Worm (Caenorhabditis elegans) whole organism, young adult: ENCODE data around the gene col-94.

Experiments used
- B0019.2 ChIP-seq: fragments of 200-800 bp; sonication (Bioruptor generic); conservative IDR thresholded peaks from 2 replicates; pipeline ENCODE4 v1.3.6; 2022; ENCODE audit warnings: missing genetic modification reagents, missing genetic modification characterization, missing compliant biosample characterization
- C06A6.2 ChIP-seq: fragments of 200-800 bp; sonication (Bioruptor generic); conservative IDR thresholded peaks from 2 replicates; pipeline ENCODE4 v1.3.6; 2022; ENCODE audit warnings: missing genetic modification characterization, missing compliant biosample characterization
- C17E4.6 ChIP-seq: fragments of 200-800 bp; sonication (Bioruptor generic); IDR thresholded peaks from 2 replicates; pipeline ENCODE4 v1.3.6; 2022; ENCODE audit warnings: missing genetic modification reagents, missing genetic modification characterization, missing compliant biosample characterization
- D2030.7 ChIP-seq: fragments of 200-800 bp; sonication (Bioruptor generic); IDR thresholded peaks from 2 replicates; pipeline ENCODE4 v1.3.6; 2022; ENCODE audit warnings: missing genetic modification reagents, missing genetic modification characterization, missing compliant biosample characterization
- F37B4.10 ChIP-seq: fragments of 200-800 bp; sonication (Bioruptor generic); IDR thresholded peaks from 2 replicates; pipeline ENCODE4 v1.3.6; 2022; ENCODE audit warnings: missing genetic modification characterization, missing compliant biosample characterization
- F49E8.2 ChIP-seq: sonication (generic microtip); optimal IDR thresholded peaks from 3 replicates; lab custom pipeline; 2017; ENCODE audit warnings: missing genetic modification characterization, mild to moderate bottlenecking, missing compliant biosample characterization, antibody characterized with exemption, moderate library complexity; ENCODE audit not compliant: insufficient read depth
- F57C9.4 ChIP-seq: sonication (generic microtip); optimal IDR thresholded peaks from 2 replicates; lab custom pipeline; 2017; ENCODE audit warnings: mild to moderate bottlenecking, missing genetic modification characterization, missing compliant biosample characterization
- K12H6.12 ChIP-seq: fragments of 200-800 bp; sonication (Bioruptor generic); optimal IDR thresholded peaks from 2 replicates; lab custom pipeline; 2018; ENCODE audit warnings: mild to moderate bottlenecking, missing genetic modification characterization, missing compliant biosample characterization
- T07F8.4 ChIP-seq: sonication (generic microtip); optimal IDR thresholded peaks from 2 replicates; lab custom pipeline; 2016; ENCODE audit warnings: mild to moderate bottlenecking, missing genetic modification characterization, moderate library complexity, missing compliant biosample characterization
- T26A5.8 ChIP-seq: sonication (generic microtip); optimal IDR thresholded peaks from 2 replicates; lab custom pipeline; 2016; ENCODE audit warnings: missing genetic modification characterization, missing compliant biosample characterization
- Y67H2A.10 ChIP-seq: fragments of 200-800 bp; sonication (Bioruptor generic); conservative IDR thresholded peaks from 2 replicates; pipeline ENCODE4 v1.3.6; 2022; ENCODE audit warnings: missing genetic modification reagents, missing genetic modification characterization, missing compliant biosample characterization
- aptf-2 ChIP-seq: fragments of 200-800 bp; sonication (Bioruptor generic); conservative IDR thresholded peaks from 2 replicates; pipeline ENCODE4 v1.3.6; 2022; ENCODE audit warnings: missing genetic modification reagents, missing genetic modification characterization, missing compliant biosample characterization
- athp-1 ChIP-seq: sonication (generic microtip); optimal IDR thresholded peaks from 2 replicates; lab custom pipeline; 2017; ENCODE audit warnings: mild to moderate bottlenecking, missing genetic modification characterization, missing compliant biosample characterization
- bed-1 ChIP-seq: fragments of 200-800 bp; sonication (Bioruptor generic); IDR thresholded peaks from 2 replicates; pipeline ENCODE4 v1.3.6; 2022; ENCODE audit warnings: missing genetic modification reagents, missing genetic modification characterization, missing compliant biosample characterization
- die-1 ChIP-seq: sonication (generic microtip); optimal IDR thresholded peaks from 2 replicates; lab custom pipeline; 2016; ENCODE audit warnings: missing genotype, mild to moderate bottlenecking, missing genetic modification characterization, missing compliant biosample characterization
- dox-1 ChIP-seq: fragments of 200-800 bp; sonication (Bioruptor generic); IDR thresholded peaks from 2 replicates; pipeline ENCODE4 v1.3.6; 2022; ENCODE audit warnings: missing genetic modification reagents, missing genetic modification characterization, missing compliant biosample characterization
- efl-1 ChIP-seq: fragments of 150-350 bp; optimal IDR thresholded peaks from 2 replicates; lab custom pipeline; 2014; ENCODE audit warnings: missing biosample characterization, missing genetic modification reagents, missing genetic modification characterization
- egl-18 ChIP-seq: fragments of 200-800 bp; sonication (Bioruptor generic); IDR thresholded peaks from 2 replicates; pipeline ENCODE4 v1.3.6; 2022; ENCODE audit warnings: missing genetic modification reagents, missing genetic modification characterization, missing compliant biosample characterization
- egrh-3 ChIP-seq: fragments of 200-800 bp; sonication (Bioruptor generic); IDR thresholded peaks from 2 replicates; pipeline ENCODE4 v1.3.6; 2022; ENCODE audit warnings: missing genetic modification reagents, missing genetic modification characterization, missing compliant biosample characterization
- ekl-4 ChIP-seq: fragments of 200-800 bp; sonication (Bioruptor generic); IDR thresholded peaks from 2 replicates; pipeline ENCODE4 v1.3.6; 2022; ENCODE audit warnings: missing genetic modification reagents, missing genetic modification characterization, missing compliant biosample characterization
- ets-4 ChIP-seq: fragments of 200-800 bp; sonication (Bioruptor generic); optimal IDR thresholded peaks from 2 replicates; lab custom pipeline; 2018; ENCODE audit warnings: mild to moderate bottlenecking, missing genetic modification characterization, missing compliant biosample characterization
- gei-17 ChIP-seq: fragments of 200-800 bp; sonication (Bioruptor generic); optimal IDR thresholded peaks from 2 replicates; lab custom pipeline; 2018; ENCODE audit warnings: mild to moderate bottlenecking, missing genetic modification characterization, missing compliant biosample characterization
- him-1 ChIP-seq: sonication (generic microtip); optimal IDR thresholded peaks from 2 replicates; lab custom pipeline; 2016; ENCODE audit warnings: missing genotype, missing genetic modification reagents, missing genetic modification characterization, missing compliant biosample characterization
- hrde-1 ChIP-seq: sonication (generic microtip); optimal IDR thresholded peaks from 2 replicates; lab custom pipeline; 2016; ENCODE audit warnings: missing genetic modification characterization, mild to moderate bottlenecking, missing compliant biosample characterization, moderate library complexity, missing genotype, missing genetic modification reagents, borderline replicate concordance
- lin-26 ChIP-seq: fragments of 200-800 bp; sonication (Bioruptor generic); IDR thresholded peaks from 2 replicates; pipeline ENCODE4 v1.3.6; 2022; ENCODE audit warnings: missing genetic modification reagents, missing genetic modification characterization, missing compliant biosample characterization
- lin-35 ChIP-seq, 3 experiments: fragments of 150-350 bp in 2 of 3; sonication (generic microtip) in 1 of 3; optimal IDR thresholded peaks; 2 replicates each; lab custom pipeline; 2014 to 2018; ENCODE audit warnings: missing biosample characterization in 3 of 3, missing genetic modification characterization in 3 of 3, missing genetic modification reagents in 3 of 3
- lsl-1 ChIP-seq: fragments of 200-800 bp; sonication (Bioruptor generic); optimal IDR thresholded peaks from 2 replicates; lab custom pipeline; 2018; ENCODE audit warnings: mild to moderate bottlenecking, missing genetic modification characterization, moderate library complexity, missing compliant biosample characterization
- madf-10 ChIP-seq: sonication (generic microtip); optimal IDR thresholded peaks from 2 replicates; lab custom pipeline; 2016; ENCODE audit warnings: mild to moderate bottlenecking, missing genetic modification characterization, missing compliant biosample characterization
- mcd-1 ChIP-seq: fragments of 200-800 bp; sonication (Bioruptor generic); IDR thresholded peaks from 2 replicates; pipeline ENCODE4 v1.3.6; 2022; ENCODE audit warnings: missing genetic modification reagents, missing genetic modification characterization, missing compliant biosample characterization
- mxl-1 ChIP-seq: sonication (generic microtip); optimal IDR thresholded peaks from 2 replicates; lab custom pipeline; 2016; ENCODE audit warnings: missing genetic modification characterization, missing compliant biosample characterization
- nfya-1 ChIP-seq: sonication (generic microtip); optimal IDR thresholded peaks from 2 replicates; lab custom pipeline; 2017; ENCODE audit warnings: antibody characterized with exemption, missing compliant biosample characterization, missing genetic modification characterization, borderline replicate concordance; ENCODE audit not compliant: insufficient read depth
- nhr-120 ChIP-seq: fragments of 200-800 bp; sonication (Bioruptor generic); IDR thresholded peaks from 2 replicates; pipeline ENCODE4 v1.3.6; 2022; ENCODE audit warnings: missing genetic modification characterization, missing compliant biosample characterization
- nhr-80 ChIP-seq: sonication (generic microtip); optimal IDR thresholded peaks from 2 replicates; lab custom pipeline; 2016; ENCODE audit warnings: missing genetic modification characterization, missing compliant biosample characterization
- pbrm-1 ChIP-seq: fragments of 200-800 bp; sonication (Bioruptor generic); IDR thresholded peaks from 2 replicates; pipeline ENCODE4 v1.3.6; 2022; ENCODE audit warnings: missing genetic modification reagents, missing genetic modification characterization, missing compliant biosample characterization
- rcor-1 ChIP-seq: fragments of 200-800 bp; sonication (Bioruptor generic); IDR thresholded peaks from 2 replicates; pipeline ENCODE4 v1.3.6; 2022; ENCODE audit warnings: missing genetic modification reagents, missing genetic modification characterization, missing compliant biosample characterization
- repo-1 ChIP-seq: sonication (generic microtip); optimal IDR thresholded peaks from 2 replicates; lab custom pipeline; 2017; ENCODE audit warnings: mild to moderate bottlenecking, missing genetic modification characterization, missing compliant biosample characterization
- snpc-3.4 ChIP-seq: sonication (generic microtip); optimal IDR thresholded peaks from 2 replicates; lab custom pipeline; 2017; ENCODE audit warnings: missing genetic modification characterization, mild to moderate bottlenecking, missing compliant biosample characterization, antibody characterized with exemption, moderate library complexity, missing genotype, missing genetic modification reagents
- zfh-2 ChIP-seq: fragments of 200-800 bp; sonication (Bioruptor generic); conservative IDR thresholded peaks from 2 replicates; pipeline ENCODE4 v1.3.6; 2022; ENCODE audit warnings: missing genetic modification reagents, missing genetic modification characterization, missing compliant biosample characterization
- zim-3 ChIP-seq: sonication (generic microtip); optimal IDR thresholded peaks from 2 replicates; lab custom pipeline; 2017; ENCODE audit warnings: mild to moderate bottlenecking, missing genetic modification characterization, moderate library complexity, missing compliant biosample characterization
- ztf-28 ChIP-seq: fragments of 200-800 bp; sonication (Bioruptor generic); IDR thresholded peaks from 2 replicates; pipeline ENCODE4 v1.3.6; 2022; ENCODE audit warnings: missing genetic modification reagents, missing genetic modification characterization, missing compliant biosample characterization

The col-94 gene

DNA sequence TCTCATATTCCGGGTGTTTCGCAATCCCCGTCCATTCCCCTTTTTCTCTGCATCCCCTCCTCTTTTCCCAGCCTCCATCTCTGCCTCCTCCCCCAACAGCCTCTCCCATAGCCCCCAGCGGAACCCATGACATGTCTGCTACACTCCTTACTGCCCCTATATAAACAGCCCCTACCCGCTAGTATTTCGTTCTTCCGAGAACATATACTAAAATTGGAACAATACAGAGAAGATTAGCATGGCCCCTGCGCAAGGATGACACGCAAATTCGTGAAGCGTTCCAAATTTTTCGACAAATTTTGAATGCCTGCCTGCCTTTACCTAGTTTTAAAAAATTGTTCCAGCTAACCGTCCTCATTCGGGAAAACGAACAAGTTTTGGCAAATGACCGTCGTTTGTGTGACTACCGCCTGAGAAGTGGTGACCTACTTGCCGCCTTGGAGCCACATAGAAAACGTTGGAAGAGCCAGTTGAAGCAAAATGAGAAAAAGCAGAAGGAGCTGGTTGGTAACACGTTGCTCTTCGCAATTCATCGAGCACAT lies 1.9 kb upstream of the col-94 start (continued):
- TF ChIP-seq C06A6.2 (GFP tag; lab: Robert Waterston, UW) (peak; percentile 92), madf-10 (tag; lab: Kevin White, UChicago) (peak; percentile 92), mxl-1 (tag; lab: Kevin White, UChicago) (peak; percentile 97), zfh-2 (peak; percentile 94), T26A5.8 (tag; lab: Kevin White, UChicago) (peak; percentile 95), athp-1 (peak; percentile 94), D2030.7 (GFP tag; lab: Robert Waterston, UW) (peak; percentile 89), efl-1 (no peak), him-1 (tag; lab: Kevin White, UChicago) (peak; percentile 95), nhr-120 (GFP tag; lab: Robert Waterston, UW) (peak; percentile 90), bed-1 (no peak)

DNA sequence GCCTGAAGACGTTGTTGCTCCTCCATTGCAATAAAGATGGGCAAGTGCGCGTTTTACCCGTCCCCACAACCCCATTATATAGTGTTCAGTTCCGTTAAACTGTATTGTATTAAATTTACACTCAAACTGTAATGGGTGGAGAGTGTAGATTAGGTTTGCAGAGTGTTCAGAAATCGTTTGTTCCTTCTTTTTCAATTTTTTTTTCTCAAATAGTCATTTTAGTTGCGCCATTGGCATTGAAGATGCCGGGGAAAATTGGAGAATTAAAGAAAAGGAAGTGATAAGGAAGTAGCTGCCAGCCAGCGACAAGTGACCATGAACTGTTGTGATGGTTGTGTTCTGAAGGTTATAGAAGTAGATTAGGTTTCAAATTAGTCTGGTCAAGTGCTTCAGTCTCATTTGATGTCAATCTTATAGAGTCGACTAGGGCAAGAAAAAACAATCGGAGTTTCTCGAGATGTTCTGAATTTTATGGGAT lies 2.1 kb downstream of the col-94 start, which contains the start of gene col-93:
TSS of gene col-93 (minus strand) at position 51 of the 478 bp plus-strand sequence.
- TF ChIP-seq dox-1 (GFP tag; lab: Robert Waterston, UW) (no peak), F37B4.10 (GFP tag; lab: Robert Waterston, UW) (no peak), pbrm-1 (GFP tag; lab: Robert Waterston, UW) (no peak), die-1 (tag; lab: Kevin White, UChicago) (no peak), D2030.7 (GFP tag; lab: Robert Waterston, UW) (no peak), snpc-3.4 (tag; lab: Kevin White, UChicago) (no peak), ets-4 (GFP tag; lab: Kevin White, UChicago) (no peak), mcd-1 (GFP tag; lab: Robert Waterston, UW) (no peak), nfya-1 (tag; lab: Kevin White, UChicago) (no peak), F57C9.4 (tag; lab: Kevin White, UChicago) (no peak), B0019.2 (GFP tag; lab: Robert Waterston, UW) (no peak), ekl-4 (GFP tag; lab: Robert Waterston, UW) (no peak), ztf-28 (GFP tag; lab: Robert Waterston, UW) (no peak)

DNA sequence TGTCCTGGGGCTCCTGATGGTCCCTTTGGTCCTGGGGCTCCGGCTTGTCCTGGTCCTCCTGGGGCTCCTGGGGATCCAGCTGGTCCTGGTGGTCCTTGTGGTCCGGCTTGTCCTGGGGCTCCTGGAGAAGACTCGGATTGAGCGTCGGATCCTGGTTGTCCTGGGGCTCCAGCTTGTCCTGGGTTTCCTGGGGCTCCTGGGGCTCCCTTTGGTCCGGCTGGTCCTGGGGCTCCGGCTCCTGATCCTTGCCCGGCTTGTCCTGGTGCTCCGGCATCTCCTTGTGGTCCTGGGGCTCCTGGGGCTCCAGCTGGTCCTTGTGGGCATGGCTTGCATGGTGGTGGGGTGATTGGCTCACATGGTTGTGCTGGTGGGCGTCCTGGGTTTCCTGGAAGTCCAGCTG lies 2.9 kb downstream of the col-94 start:
- TF ChIP-seq egrh-3 (GFP tag; lab: Robert Waterston, UW) (peak; percentile 97), mcd-1 (GFP tag; lab: Robert Waterston, UW) (peak; percentile 38; the same call in 1 of the 2 replicates), nhr-120 (GFP tag; lab: Robert Waterston, UW) (0 out of 2 replicates have a peak, but pooled peaks have one; percentile 26), lin-26 (peak; percentile 38; the same call in 1 of the 2 replicates)

DNA sequence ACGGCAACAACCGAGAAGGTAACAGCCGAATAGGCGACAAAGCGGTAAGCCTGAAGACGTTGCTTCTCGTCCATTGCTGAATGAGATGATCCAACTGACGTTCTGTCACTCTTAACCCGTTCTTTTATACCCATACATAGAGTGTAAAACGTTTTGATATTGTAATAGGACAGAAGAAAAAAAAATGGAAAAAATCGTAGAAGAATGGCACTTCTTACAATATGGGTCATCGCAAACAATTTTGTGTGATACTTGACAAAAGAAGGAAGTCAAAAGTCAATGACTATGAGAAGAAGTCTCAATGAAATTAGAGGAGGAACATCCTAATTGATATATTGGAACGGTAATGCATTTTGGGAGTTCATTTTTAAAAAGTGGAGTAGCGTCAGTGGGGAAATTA lies 4.5 kb downstream of the col-94 start, which contains the start of gene col-92:
TSS of gene col-92 (minus strand) at position 101 of the 400 bp plus-strand sequence.
- TF ChIP-seq rcor-1 (GFP tag; lab: Robert Waterston, UW) (no peak), repo-1 (tag; lab: Kevin White, UChicago) (no peak), lsl-1 (GFP tag; lab: Kevin White, UChicago) (no peak), K12H6.12 (tag; lab: Kevin White, UChicago) (no peak), C17E4.6 (GFP tag; lab: Robert Waterston, UW) (no peak), aptf-2 (GFP tag; lab: Robert Waterston, UW) (no peak), gei-17 (no peak), T07F8.4 (tag; lab: Kevin White, UChicago) (no peak), zim-3 (tag; lab: Kevin White, UChicago) (no peak), lin-35 (GFP tag; optimal IDR thresholded peaks at IDR 0.05; lab: Kevin White, UChicago) (no peak), nhr-80 (tag; lab: Kevin White, UChicago) (no peak), egl-18 (GFP tag; lab: Robert Waterston, UW) (no peak), Y67H2A.10 (no peak), F49E8.2 (no peak), hrde-1 (no peak)
- TF ChIP-seq, all 124 proteins: peak for 0
